Worm (Caenorhabditis elegans) whole organism, L1 larva: Measurements from ENCODE around the gene R03G8.3.

ENCODE experiments used
- C04F5.9 ChIP-seq: sonication (generic microtip); optimal IDR thresholded peaks from 2 replicates; lab custom pipeline; 2016; ENCODE audit warnings: missing genetic modification characterization, missing compliant biosample characterization
- C16A3.4 ChIP-seq: fragments of 150-350 bp; optimal IDR thresholded peaks from 2 replicates; lab custom pipeline; 2014; ENCODE audit warnings: missing biosample characterization, missing genetic modification characterization
- ama-1 ChIP-seq: fragments of 150-350 bp; optimal IDR thresholded peaks from 2 replicates; lab custom pipeline; 2014
- blmp-1 ChIP-seq: fragments of 150-350 bp; optimal IDR thresholded peaks from 2 replicates; lab custom pipeline; 2014; ENCODE audit warnings: missing biosample characterization, missing genetic modification characterization
- ceh-63 ChIP-seq: fragments of 200-800 bp; sonication (Bioruptor generic); optimal IDR thresholded peaks from 2 replicates; lab custom pipeline; 2018; ENCODE audit warnings: mild to moderate bottlenecking, missing genetic modification characterization, missing compliant biosample characterization
- ceh-8 ChIP-seq: fragments of 200-800 bp; sonication (Bioruptor generic); optimal IDR thresholded peaks from 2 replicates; lab custom pipeline; 2018; ENCODE audit warnings: mild to moderate bottlenecking, missing genetic modification characterization, moderate library complexity, missing compliant biosample characterization
- ceh-82 ChIP-seq, 3 experiments: fragments of 150-350 bp in 1 of 3; sonication (generic microtip) in 2 of 3; optimal IDR thresholded peaks; 2 replicates each; lab custom pipeline; 2014 to 2017; ENCODE audit warnings: missing biosample characterization in 3 of 3, missing genetic modification characterization in 3 of 3
- ceh-88 ChIP-seq: fragments of 200-800 bp; sonication (Bioruptor generic); IDR thresholded peaks from 2 replicates; pipeline ENCODE4 v1.3.6; 2022; ENCODE audit warnings: missing genetic modification characterization, missing compliant biosample characterization
- ceh-90 ChIP-seq: sonication (generic microtip); optimal IDR thresholded peaks from 2 replicates; lab custom pipeline; 2016; ENCODE audit warnings: missing genetic modification characterization, missing compliant biosample characterization
- dpl-1 ChIP-seq, 3 experiments: fragments of 150-350 bp in 2 of 3; sonication (generic microtip) in 1 of 3; optimal IDR thresholded peaks; 2 replicates each; lab custom pipeline; 2014 to 2017; ENCODE audit warnings: missing biosample characterization in 3 of 3, missing genetic modification characterization in 3 of 3, missing genetic modification reagents in 3 of 3
- efl-3 ChIP-seq: fragments of 200-800 bp; sonication (Bioruptor generic); optimal IDR thresholded peaks from 2 replicates; lab custom pipeline; 2018; ENCODE audit warnings: mild to moderate bottlenecking, missing genetic modification characterization, missing compliant biosample characterization
- egl-27 ChIP-seq, 2 experiments: fragments of 150-350 bp in 1 of 2; sonication (generic microtip); optimal IDR thresholded peaks; 3 replicates each; lab custom pipeline; 2017 to 2018; ENCODE audit warnings: missing biosample characterization in 2 of 2, missing genetic modification characterization in 2 of 2, missing genetic modification reagents in 2 of 2
- elt-2 ChIP-seq: sonication (generic microtip); optimal IDR thresholded peaks from 2 replicates; lab custom pipeline; 2016; ENCODE audit warnings: missing genetic modification characterization, mild to moderate bottlenecking, inconsistent platforms, missing compliant biosample characterization, missing genetic modification reagents
- elt-3 ChIP-seq, 6 experiments: fragments of 150-350 bp in 1 of 6; sonication (generic microtip); optimal IDR thresholded peaks; 2 replicates each; lab custom pipeline; 2017 to 2018; ENCODE audit warnings: missing biosample characterization in 6 of 6, missing genetic modification characterization in 6 of 6, inconsistent platforms in 1 of 6
- fkh-10 ChIP-seq: sonication (generic microtip); optimal IDR thresholded peaks from 2 replicates; lab custom pipeline; 2017; ENCODE audit warnings: missing biosample characterization, missing genetic modification reagents, missing genetic modification characterization
- fkh-4 ChIP-seq: sonication (generic microtip); optimal IDR thresholded peaks from 2 replicates; lab custom pipeline; 2016; ENCODE audit warnings: missing compliant biosample characterization, missing genetic modification characterization, borderline replicate concordance
- fkh-8 ChIP-seq: sonication (generic microtip); optimal IDR thresholded peaks from 2 replicates; lab custom pipeline; 2016; ENCODE audit warnings: mild to moderate bottlenecking, missing genetic modification characterization, missing compliant biosample characterization
- fos-1 ChIP-seq: fragments of 150-350 bp; optimal IDR thresholded peaks from 2 replicates; lab custom pipeline; 2014; ENCODE audit warnings: missing biosample characterization, missing genetic modification characterization
- hlh-4 ChIP-seq: sonication (generic microtip); optimal IDR thresholded peaks from 2 replicates; lab custom pipeline; 2016; ENCODE audit warnings: mild to moderate bottlenecking, missing genetic modification characterization, missing compliant biosample characterization
- hpl-2 ChIP-seq: fragments of 150-350 bp; optimal IDR thresholded peaks from 2 replicates; lab custom pipeline; 2014; ENCODE audit warnings: missing biosample characterization, missing genetic modification reagents, missing genetic modification characterization
- irx-1 ChIP-seq: sonication (generic microtip); optimal IDR thresholded peaks from 2 replicates; lab custom pipeline; 2016; ENCODE audit warnings: missing genetic modification characterization, missing compliant biosample characterization
- isw-1 ChIP-seq: fragments of 200-800 bp; sonication (Bioruptor generic); IDR thresholded peaks from 2 replicates; pipeline ENCODE4 v1.3.6; 2022; ENCODE audit warnings: missing genetic modification characterization, missing compliant biosample characterization
- jun-1 ChIP-seq: fragments of 150-350 bp; optimal IDR thresholded peaks from 2 replicates; lab custom pipeline; 2014; ENCODE audit warnings: missing biosample characterization, missing genetic modification reagents, missing genetic modification characterization
- lin-13 ChIP-seq: fragments of 150-350 bp; optimal IDR thresholded peaks from 2 replicates; lab custom pipeline; 2014; ENCODE audit warnings: missing biosample characterization, missing genetic modification reagents, missing genetic modification characterization
- lin-35 ChIP-seq, 2 experiments: fragments of 150-350 bp; optimal IDR thresholded peaks; 2 replicates each; lab custom pipeline; 2014; ENCODE audit warnings: missing biosample characterization in 2 of 2, missing genetic modification characterization in 2 of 2, missing genetic modification reagents in 2 of 2
- lir-3 ChIP-seq: sonication (generic microtip); optimal IDR thresholded peaks from 2 replicates; lab custom pipeline; 2016; ENCODE audit warnings: mild to moderate bottlenecking, missing genetic modification characterization, moderate library complexity, missing compliant biosample characterization; ENCODE audit not compliant: poor library complexity
- lsy-2 ChIP-seq, 2 experiments: fragments of 150-350 bp; optimal IDR thresholded peaks; 2 replicates each; lab custom pipeline; 2014; ENCODE audit warnings: missing biosample characterization in 2 of 2, missing genetic modification characterization in 2 of 2
- mef-2 ChIP-seq: fragments of 150-350 bp; optimal IDR thresholded peaks from 2 replicates; lab custom pipeline; 2014; ENCODE audit warnings: missing biosample characterization, missing genetic modification characterization
- nhr-19 ChIP-seq: fragments of 200-800 bp; sonication (Bioruptor generic); conservative IDR thresholded peaks from 2 replicates; pipeline ENCODE4 v1.3.6; 2022; ENCODE audit warnings: missing genetic modification characterization, missing compliant biosample characterization
- nhr-20 ChIP-seq: sonication (generic microtip); optimal IDR thresholded peaks from 2 replicates; lab custom pipeline; 2016; ENCODE audit warnings: mild to moderate bottlenecking, missing genetic modification characterization, missing compliant biosample characterization
- nhr-28 ChIP-seq: fragments of 150-350 bp; optimal IDR thresholded peaks from 2 replicates; lab custom pipeline; 2014; ENCODE audit warnings: missing biosample characterization, missing genetic modification characterization
- nhr-71 ChIP-seq: sonication (generic microtip); optimal IDR thresholded peaks from 2 replicates; lab custom pipeline; 2016; ENCODE audit warnings: mild to moderate bottlenecking, missing genetic modification characterization, moderate library complexity, missing compliant biosample characterization
- nhr-77 ChIP-seq: fragments of 150-350 bp; optimal IDR thresholded peaks from 2 replicates; lab custom pipeline; 2014; ENCODE audit warnings: missing biosample characterization, missing genetic modification characterization
- snpc-4 ChIP-seq: fragments of 150-350 bp; optimal IDR thresholded peaks from 2 replicates; lab custom pipeline; 2014; ENCODE audit warnings: missing biosample characterization, missing genetic modification characterization
- snu-23 ChIP-seq: sonication (generic microtip); optimal IDR thresholded peaks from 2 replicates; lab custom pipeline; 2016; ENCODE audit warnings: missing genetic modification characterization, missing compliant biosample characterization
- sup-37 ChIP-seq: fragments of 200-800 bp; sonication (Bioruptor generic); optimal IDR thresholded peaks from 2 replicates; lab custom pipeline; 2018; ENCODE audit warnings: mild to moderate bottlenecking, missing genetic modification characterization, missing compliant biosample characterization
- swsn-7 ChIP-seq: sonication (generic microtip); optimal IDR thresholded peaks from 2 replicates; lab custom pipeline; 2016; ENCODE audit warnings: missing genetic modification characterization, missing compliant biosample characterization
- tbx-2 ChIP-seq: sonication (generic microtip); optimal IDR thresholded peaks from 2 replicates; lab custom pipeline; 2016; ENCODE audit warnings: missing genetic modification characterization, missing compliant biosample characterization
- tlp-1 ChIP-seq: fragments of 150-350 bp; optimal IDR thresholded peaks from 2 replicates; lab custom pipeline; 2014; ENCODE audit warnings: missing biosample characterization, missing genetic modification characterization
- unc-130 ChIP-seq: fragments of 150-350 bp; optimal IDR thresholded peaks from 2 replicates; lab custom pipeline; 2017; ENCODE audit warnings: missing biosample characterization, missing genetic modification characterization, inconsistent platforms
- unc-98 ChIP-seq: fragments of 200-800 bp; sonication (Bioruptor generic); IDR thresholded peaks from 2 replicates; pipeline ENCODE4 v1.3.6; 2022; ENCODE audit warnings: missing genetic modification characterization, missing compliant biosample characterization
- vab-15 ChIP-seq: sonication (generic microtip); optimal IDR thresholded peaks from 2 replicates; lab custom pipeline; 2017; ENCODE audit warnings: missing genotype, mild to moderate bottlenecking, missing genetic modification characterization, missing compliant biosample characterization
- zag-1 ChIP-seq: fragments of 150-350 bp; optimal IDR thresholded peaks from 2 replicates; lab custom pipeline; 2014; ENCODE audit warnings: missing biosample characterization, missing genetic modification characterization
- zip-4 ChIP-seq: fragments of 200-800 bp; sonication (Bioruptor generic); optimal IDR thresholded peaks from 2 replicates; lab custom pipeline; 2018; ENCODE audit warnings: mild to moderate bottlenecking, missing genetic modification characterization, moderate library complexity, missing compliant biosample characterization
- ztf-4 ChIP-seq: fragments of 150-350 bp; optimal IDR thresholded peaks from 2 replicates; lab custom pipeline; 2014; ENCODE audit warnings: missing biosample characterization, missing genetic modification characterization

Gene R03G8.3

DNA sequence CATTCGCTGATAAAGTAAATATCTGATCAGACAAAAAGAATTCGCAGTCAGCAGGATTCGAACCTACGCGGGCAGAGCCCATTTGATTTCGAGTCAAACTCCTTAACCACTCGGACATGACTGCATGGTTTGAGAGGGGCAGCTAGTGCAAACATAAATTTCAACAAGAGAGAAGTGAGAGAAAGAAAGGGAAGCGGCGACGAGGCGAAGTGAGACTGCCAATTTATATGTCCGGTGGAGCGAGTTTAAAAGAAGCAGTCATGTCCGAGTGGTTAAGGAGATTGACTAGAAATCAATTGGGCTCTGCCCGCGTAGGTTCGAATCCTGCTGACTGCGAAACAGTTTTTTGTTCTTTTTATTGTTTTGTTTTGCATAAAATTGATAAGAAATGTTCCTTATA is 44.4 kb upstream of the R03G8.3 start (continued):
- peak; percentile 56 for TF ChIP-seq snpc-4 (tag; lab: Kevin White, UChicago)
- peak; percentile 81 for TF ChIP-seq elt-2
- peak; percentile 79 to 90 (median 86) for TF ChIP-seq ceh-82 (tag; optimal IDR thresholded peaks at IDR 0.05; lab: Kevin White, UChicago)
- peak; percentile 71 for TF ChIP-seq lir-3
- TF ChIP-seq fkh-4 (tag; lab: Kevin White, UChicago), result peak; percentile 27
- peak; percentile 82 for TF ChIP-seq hpl-2
- TF ChIP-seq ceh-8 (GFP tag; lab: Kevin White, UChicago), result peak; percentile 96
- TF ChIP-seq ceh-63 (GFP tag; lab: Kevin White, UChicago), result peak; percentile 67
- peak; percentile 63 for TF ChIP-seq sup-37 (GFP tag; lab: Kevin White, UChicago)
- peak; percentile 77 for TF ChIP-seq ztf-4 (tag; lab: Kevin White, UChicago)
- TF ChIP-seq egl-27 (tag; optimal IDR thresholded peaks at IDR 0.05; lab: Kevin White, UChicago), result peak in 1 of 2 experiments; percentile 21
- TF ChIP-seq nhr-19 (GFP tag; lab: Robert Waterston, UW), result peak; percentile 96
- peak; percentile 77 for TF ChIP-seq isw-1 (GFP tag; lab: Robert Waterston, UW)
- peak; percentile 94 for TF ChIP-seq nhr-20 (tag; lab: Kevin White, UChicago)
- TF ChIP-seq lsy-2 (tag; optimal IDR thresholded peaks at IDR 0.05; lab: Kevin White, UChicago), result peak; percentile 72 to 73
- TF ChIP-seq ceh-88 (GFP tag; lab: Robert Waterston, UW), result peak; percentile 86
- TF ChIP-seq nhr-77 (tag; lab: Kevin White, UChicago), result peak; percentile 77
- TF ChIP-seq lin-13 (GFP tag; lab: Kevin White, UChicago), result peak; percentile 68
- peak; percentile 55 for TF ChIP-seq fos-1 (tag; lab: Kevin White, UChicago)
- TF ChIP-seq mef-2 (tag; lab: Kevin White, UChicago), result peak; percentile 43
- TF ChIP-seq snu-23 (GFP tag; lab: Kevin White, UChicago), result peak; percentile 96
- TF ChIP-seq fkh-10 (GFP tag; lab: Kevin White, UChicago), result peak; percentile 90
- TF ChIP-seq zip-4, result peak; percentile 76
- peak; percentile 90 for TF ChIP-seq tbx-2 (tag; lab: Kevin White, UChicago)
- peak; percentile 59 to 81 for TF ChIP-seq lin-35 (GFP tag; optimal IDR thresholded peaks at IDR 0.05; lab: Kevin White, UChicago)
- TF ChIP-seq unc-130 (tag; lab: Kevin White, UChicago), result peak; percentile 80
- peak; percentile 94 for TF ChIP-seq swsn-7 (tag; lab: Kevin White, UChicago)
- peak in 2 of 6 experiments; percentile 5 to 89 for TF ChIP-seq elt-3 (tag; optimal IDR thresholded peaks at IDR 0.05; lab: Kevin White, UChicago)
- peak; percentile 46 for TF ChIP-seq C04F5.9 (tag; lab: Kevin White, UChicago)
- TF ChIP-seq irx-1 (tag; lab: Kevin White, UChicago), result peak; percentile 86
- TF ChIP-seq C16A3.4 (tag; lab: Kevin White, UChicago), result peak; percentile 84
- TF ChIP-seq, all 84 proteins: peak for 64; not testable (repeated sequence) for 20

ce11 chrX:13048258-13048657 is 42.5 kb upstream of the R03G8.3 start, which contains the start of gene C53C7.3:
C53C7.3 (plus strand) TSS chrX:13048558.
- TF ChIP-seq nhr-71, result no peak
- no peak for TF ChIP-seq fkh-8
- no peak for TF ChIP-seq ceh-63 (GFP tag; lab: Kevin White, UChicago)
- TF ChIP-seq unc-98 (GFP tag; lab: Robert Waterston, UW), result no peak
- TF ChIP-seq lin-13 (GFP tag; lab: Kevin White, UChicago), result no peak
- TF ChIP-seq snu-23 (GFP tag; lab: Kevin White, UChicago), result no peak
- TF ChIP-seq ztf-4 (tag; lab: Kevin White, UChicago), result no peak
- no peak for TF ChIP-seq efl-3
- TF ChIP-seq egl-27 (tag; optimal IDR thresholded peaks at IDR 0.05; lab: Kevin White, UChicago), result no peak
- no peak for TF ChIP-seq lir-3
- no peak for TF ChIP-seq unc-130 (tag; lab: Kevin White, UChicago)

DNA sequence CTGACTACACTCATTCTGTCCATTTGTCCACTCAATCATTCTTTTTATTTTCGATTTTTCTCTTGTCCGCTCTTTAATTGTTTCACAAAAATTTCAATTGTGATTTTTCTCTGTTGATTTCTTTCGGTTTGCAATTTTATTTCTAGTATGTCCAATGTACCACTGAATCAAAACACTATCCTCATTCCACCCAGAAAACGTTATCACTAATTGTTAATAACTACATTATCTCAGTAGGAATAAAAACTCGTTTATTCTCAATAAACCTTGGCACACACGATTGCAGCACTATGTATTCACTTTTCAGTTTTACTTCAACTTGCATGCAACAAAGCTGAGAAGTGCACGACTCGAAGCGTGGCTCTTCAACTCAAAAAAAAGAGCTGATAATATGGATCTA is 39.4 kb upstream of the R03G8.3 start, which contains the start of gene K03A11.1:
K03A11.1 (plus strand) TSS at position 301 of the 400 bp plus-strand sequence.
- TF ChIP-seq nhr-19 (GFP tag; lab: Robert Waterston, UW) (no peak), nhr-77 (tag; lab: Kevin White, UChicago) (no peak), ceh-90 (tag; lab: Kevin White, UChicago) (no peak), nhr-28 (tag; lab: Kevin White, UChicago) (no peak), zag-1 (tag; lab: Kevin White, UChicago) (no peak), lin-35 (GFP tag; optimal IDR thresholded peaks at IDR 0.05; lab: Kevin White, UChicago) (no peak), nhr-71 (no peak), blmp-1 (tag; lab: Kevin White, UChicago) (no peak), tlp-1 (no peak), swsn-7 (tag; lab: Kevin White, UChicago) (no peak), hlh-4 (tag; lab: Kevin White, UChicago) (no peak), jun-1 (no peak), dpl-1 (GFP tag; optimal IDR thresholded peaks at IDR 0.05; lab: Kevin White, UChicago) (no peak), snpc-4 (tag; lab: Kevin White, UChicago) (no peak), ceh-8 (GFP tag; lab: Kevin White, UChicago) (no peak), sup-37 (GFP tag; lab: Kevin White, UChicago) (no peak), ama-1 (lab: Kevin White, UChicago) (no peak), vab-15 (tag; lab: Kevin White, UChicago) (no peak), elt-3 (tag; optimal IDR thresholded peaks at IDR 0.05; lab: Kevin White, UChicago) (no peak), snu-23 (GFP tag; lab: Kevin White, UChicago) (no peak)
- TF ChIP-seq, all 84 proteins: peak for 0
